Worm (Caenorhabditis elegans) whole organism, young adult: ENCODE results near the gene mrpl-42.

Experiments
- B0019.2 ChIP-seq: fragments of 200-800 bp; sonication (Bioruptor generic); conservative IDR thresholded peaks from 2 replicates; pipeline ENCODE4 v1.3.6; 2022; ENCODE audit warnings: missing genetic modification reagents, missing genetic modification characterization, missing compliant biosample characterization
- B0035.1 ChIP-seq: sonication (generic microtip); optimal IDR thresholded peaks from 2 replicates; lab custom pipeline; 2016; ENCODE audit warnings: missing genetic modification characterization, mild to moderate bottlenecking, missing compliant biosample characterization, missing genotype, missing genetic modification reagents
- B0261.1 ChIP-seq: sonication (generic microtip); optimal IDR thresholded peaks from 2 replicates; lab custom pipeline; 2016; ENCODE audit warnings: mild to moderate bottlenecking, missing genetic modification characterization, moderate library complexity, missing compliant biosample characterization
- C06A6.2 ChIP-seq: fragments of 200-800 bp; sonication (Bioruptor generic); conservative IDR thresholded peaks from 2 replicates; pipeline ENCODE4 v1.3.6; 2022; ENCODE audit warnings: missing genetic modification characterization, missing compliant biosample characterization
- F10E7.11 ChIP-seq: sonication (generic microtip); optimal IDR thresholded peaks from 2 replicates; lab custom pipeline; 2017; ENCODE audit warnings: mild to moderate bottlenecking, missing genetic modification characterization, moderate library complexity, missing compliant biosample characterization
- F33H1.4 ChIP-seq: fragments of 200-800 bp; sonication (Bioruptor generic); IDR thresholded peaks from 2 replicates; pipeline ENCODE4 v1.3.6; 2022; ENCODE audit warnings: missing genetic modification reagents, missing genetic modification characterization, missing compliant biosample characterization
- F37B4.10 ChIP-seq: fragments of 200-800 bp; sonication (Bioruptor generic); IDR thresholded peaks from 2 replicates; pipeline ENCODE4 v1.3.6; 2022; ENCODE audit warnings: missing genetic modification characterization, missing compliant biosample characterization
- F55B11.4 ChIP-seq: sonication (generic microtip); optimal IDR thresholded peaks from 2 replicates; lab custom pipeline; 2016; ENCODE audit warnings: missing compliant biosample characterization, missing genetic modification characterization, borderline replicate concordance; ENCODE audit not compliant: insufficient read depth
- F57A8.1 ChIP-seq: fragments of 200-800 bp; sonication (Bioruptor generic); optimal IDR thresholded peaks from 2 replicates; lab custom pipeline; 2018; ENCODE audit warnings: mild to moderate bottlenecking, missing genetic modification characterization, moderate library complexity, missing compliant biosample characterization
- F57C9.4 ChIP-seq: sonication (generic microtip); optimal IDR thresholded peaks from 2 replicates; lab custom pipeline; 2017; ENCODE audit warnings: mild to moderate bottlenecking, missing genetic modification characterization, missing compliant biosample characterization
- K11D2.4 ChIP-seq: fragments of 200-800 bp; sonication (Bioruptor generic); IDR thresholded peaks from 2 replicates; pipeline ENCODE4 v1.3.6; 2022; ENCODE audit warnings: missing genetic modification reagents, missing genetic modification characterization, missing compliant biosample characterization
- Y53F4B.3 ChIP-seq: fragments of 200-800 bp; sonication (Bioruptor generic); IDR thresholded peaks from 2 replicates; pipeline ENCODE4 v1.3.6; 2022; ENCODE audit warnings: missing genetic modification reagents, missing genetic modification characterization, missing compliant biosample characterization
- Y95B8A.8 ChIP-seq: fragments of 200-800 bp; sonication (Bioruptor generic); IDR thresholded peaks from 2 replicates; pipeline ENCODE4 v1.3.6; 2022; ENCODE audit warnings: missing genetic modification reagents, missing genetic modification characterization, missing compliant biosample characterization
- ZK185.1 ChIP-seq: sonication (generic microtip); optimal IDR thresholded peaks from 2 replicates; lab custom pipeline; 2016; ENCODE audit warnings: mild to moderate bottlenecking, missing genetic modification characterization, missing compliant biosample characterization; ENCODE audit not compliant: poor library complexity, severe bottlenecking
- ama-1 ChIP-seq, 3 experiments: fragments of 150-350 bp in 1 of 3; sonication (generic microtip) in 2 of 3; optimal IDR thresholded peaks; 2 replicates each; lab custom pipeline; 2014 to 2018; ENCODE audit warnings: missing biosample characterization in 2 of 3, missing genetic modification characterization in 2 of 3, missing genetic modification reagents in 2 of 3
- atf-7 ChIP-seq: sonication (generic microtip); optimal IDR thresholded peaks from 2 replicates; lab custom pipeline; 2017; ENCODE audit warnings: mild to moderate bottlenecking, missing genetic modification characterization, missing compliant biosample characterization
- athp-1 ChIP-seq: sonication (generic microtip); optimal IDR thresholded peaks from 2 replicates; lab custom pipeline; 2017; ENCODE audit warnings: mild to moderate bottlenecking, missing genetic modification characterization, missing compliant biosample characterization
- attf-3 ChIP-seq: fragments of 200-800 bp; sonication (Bioruptor generic); conservative IDR thresholded peaks from 2 replicates; pipeline ENCODE4 v1.3.6; 2022; ENCODE audit warnings: missing genetic modification reagents, missing genetic modification characterization, missing compliant biosample characterization
- attf-5 ChIP-seq: fragments of 200-800 bp; sonication (Bioruptor generic); optimal IDR thresholded peaks from 2 replicates; lab custom pipeline; 2018; ENCODE audit warnings: mild to moderate bottlenecking, missing genetic modification characterization, missing compliant biosample characterization
- bed-1 ChIP-seq: fragments of 200-800 bp; sonication (Bioruptor generic); IDR thresholded peaks from 2 replicates; pipeline ENCODE4 v1.3.6; 2022; ENCODE audit warnings: missing genetic modification reagents, missing genetic modification characterization, missing compliant biosample characterization
- cebp-1 ChIP-seq, 2 experiments: fragments of 200-800 bp in 1 of 2; sonication (Bioruptor generic) in 1 of 2; sonication (generic microtip) in 1 of 2; IDR thresholded peaks in 1 of 2; optimal IDR thresholded peaks in 1 of 2; 2 replicates each; pipeline versions ENCODE4 v1.3.6 to Lab custom; 2017 to 2022; ENCODE audit warnings: missing compliant biosample characterization in 2 of 2, missing genetic modification characterization in 2 of 2, mild to moderate bottlenecking in 1 of 2, missing genetic modification reagents in 1 of 2, moderate library complexity in 1 of 2
- ceh-27 ChIP-seq: fragments of 200-800 bp; sonication (Bioruptor generic); optimal IDR thresholded peaks from 2 replicates; lab custom pipeline; 2018; ENCODE audit warnings: mild to moderate bottlenecking, missing genetic modification characterization, moderate library complexity, missing compliant biosample characterization
- ceh-91 ChIP-seq: fragments of 200-800 bp; sonication (Bioruptor generic); IDR thresholded peaks from 2 replicates; pipeline ENCODE4 v1.3.6; 2022; ENCODE audit warnings: missing genetic modification reagents, missing genetic modification characterization, missing compliant biosample characterization
- die-1 ChIP-seq: sonication (generic microtip); optimal IDR thresholded peaks from 2 replicates; lab custom pipeline; 2016; ENCODE audit warnings: missing genotype, mild to moderate bottlenecking, missing genetic modification characterization, missing compliant biosample characterization
- dox-1 ChIP-seq: fragments of 200-800 bp; sonication (Bioruptor generic); IDR thresholded peaks from 2 replicates; pipeline ENCODE4 v1.3.6; 2022; ENCODE audit warnings: missing genetic modification reagents, missing genetic modification characterization, missing compliant biosample characterization
- egrh-3 ChIP-seq: fragments of 200-800 bp; sonication (Bioruptor generic); IDR thresholded peaks from 2 replicates; pipeline ENCODE4 v1.3.6; 2022; ENCODE audit warnings: missing genetic modification reagents, missing genetic modification characterization, missing compliant biosample characterization
- him-1 ChIP-seq: sonication (generic microtip); optimal IDR thresholded peaks from 2 replicates; lab custom pipeline; 2016; ENCODE audit warnings: missing genotype, missing genetic modification reagents, missing genetic modification characterization, missing compliant biosample characterization
- hlh-26 ChIP-seq: fragments of 200-800 bp; sonication (Bioruptor generic); conservative IDR thresholded peaks from 2 replicates; pipeline ENCODE4 v1.3.6; 2022; ENCODE audit warnings: missing genetic modification reagents, missing genetic modification characterization, missing compliant biosample characterization
- lag-1 ChIP-seq: fragments of 200-800 bp; sonication (Bioruptor generic); IDR thresholded peaks from 2 replicates; pipeline ENCODE4 v1.3.6; 2022; ENCODE audit warnings: missing genetic modification reagents, missing genetic modification characterization, missing compliant biosample characterization
- lin-26 ChIP-seq: fragments of 200-800 bp; sonication (Bioruptor generic); IDR thresholded peaks from 2 replicates; pipeline ENCODE4 v1.3.6; 2022; ENCODE audit warnings: missing genetic modification reagents, missing genetic modification characterization, missing compliant biosample characterization
- lir-1 ChIP-seq: fragments of 200-800 bp; sonication (Bioruptor generic); conservative IDR thresholded peaks from 2 replicates; pipeline ENCODE4 v1.3.6; 2022; ENCODE audit warnings: missing genetic modification reagents, missing genetic modification characterization, missing compliant biosample characterization
- madf-3 ChIP-seq: fragments of 200-800 bp; sonication (Bioruptor generic); IDR thresholded peaks from 2 replicates; pipeline ENCODE4 v1.3.6; 2022; ENCODE audit warnings: missing genetic modification reagents, missing genetic modification characterization, missing compliant biosample characterization
- madf-6 ChIP-seq: fragments of 200-800 bp; sonication (Bioruptor generic); IDR thresholded peaks from 2 replicates; pipeline ENCODE4 v1.3.6; 2022; ENCODE audit warnings: missing genetic modification reagents, missing genetic modification characterization, missing compliant biosample characterization
- mes-4 ChIP-seq: sonication (generic microtip); optimal IDR thresholded peaks from 2 replicates; lab custom pipeline; 2016; ENCODE audit warnings: missing genotype, missing genetic modification characterization, missing compliant biosample characterization
- mxl-1 ChIP-seq: sonication (generic microtip); optimal IDR thresholded peaks from 2 replicates; lab custom pipeline; 2016; ENCODE audit warnings: missing genetic modification characterization, missing compliant biosample characterization
- nhr-27 ChIP-seq: fragments of 200-800 bp; sonication (Bioruptor generic); optimal IDR thresholded peaks from 2 replicates; lab custom pipeline; 2018; ENCODE audit warnings: mild to moderate bottlenecking, missing genetic modification characterization, moderate library complexity, missing compliant biosample characterization
- nhr-90 ChIP-seq: sonication (generic microtip); optimal IDR thresholded peaks from 2 replicates; lab custom pipeline; 2016; ENCODE audit warnings: missing genotype, mild to moderate bottlenecking, missing genetic modification characterization, missing compliant biosample characterization
- pbrm-1 ChIP-seq: fragments of 200-800 bp; sonication (Bioruptor generic); IDR thresholded peaks from 2 replicates; pipeline ENCODE4 v1.3.6; 2022; ENCODE audit warnings: missing genetic modification reagents, missing genetic modification characterization, missing compliant biosample characterization
- pha-4 ChIP-seq: fragments of 150-350 bp; sonication (generic microtip); optimal IDR thresholded peaks from 2 replicates; lab custom pipeline; 2014; ENCODE audit warnings: missing biosample characterization, missing genetic modification reagents, missing genetic modification characterization
- rec-8 ChIP-seq, 2 experiments: sonication (generic microtip); optimal IDR thresholded peaks; 2 replicates each; lab custom pipeline; 2016; ENCODE audit warnings: mild to moderate bottlenecking in 2 of 2, missing genetic modification characterization in 2 of 2, missing genetic modification reagents in 2 of 2, missing genotype in 2 of 2, missing biosample characterization in 1 of 2, missing compliant biosample characterization in 1 of 2, moderate library complexity in 1 of 2
- snpc-1.1 ChIP-seq: sonication (generic microtip); optimal IDR thresholded peaks from 2 replicates; lab custom pipeline; 2017; ENCODE audit warnings: missing genetic modification characterization, mild to moderate bottlenecking, missing compliant biosample characterization, antibody characterized with exemption, moderate library complexity, missing genotype, missing genetic modification reagents; ENCODE audit not compliant: insufficient read depth
- somi-1 ChIP-seq: fragments of 200-800 bp; sonication (Bioruptor generic); optimal IDR thresholded peaks from 2 replicates; lab custom pipeline; 2018; ENCODE audit warnings: mild to moderate bottlenecking, missing genetic modification characterization, missing compliant biosample characterization
- xnd-1 ChIP-seq: sonication (generic microtip); optimal IDR thresholded peaks from 2 replicates; lab custom pipeline; 2016; ENCODE audit warnings: missing genotype, missing genetic modification reagents, missing genetic modification characterization, missing compliant biosample characterization
- ztf-22 ChIP-seq: fragments of 200-800 bp; sonication (Bioruptor generic); optimal IDR thresholded peaks from 2 replicates; lab custom pipeline; 2018; ENCODE audit warnings: mild to moderate bottlenecking, missing genetic modification characterization, moderate library complexity, missing compliant biosample characterization
- ztf-28 ChIP-seq: fragments of 200-800 bp; sonication (Bioruptor generic); IDR thresholded peaks from 2 replicates; pipeline ENCODE4 v1.3.6; 2022; ENCODE audit warnings: missing genetic modification reagents, missing genetic modification characterization, missing compliant biosample characterization
- ztf-3 ChIP-seq: fragments of 200-800 bp; sonication (Bioruptor generic); optimal IDR thresholded peaks from 2 replicates; lab custom pipeline; 2018; ENCODE audit warnings: mild to moderate bottlenecking, missing genetic modification characterization, missing compliant biosample characterization
- ztf-6 ChIP-seq: fragments of 200-800 bp; sonication (Bioruptor generic); IDR thresholded peaks from 2 replicates; pipeline ENCODE4 v1.3.6; 2022; ENCODE audit warnings: missing genetic modification reagents, missing genetic modification characterization, missing compliant biosample characterization

Gene mrpl-42

ce11 chrIV:9074244-9074723 lies 20.0 kb downstream of the mrpl-42 start, which contains the start of gene mppb-1 (continued):
- TF ChIP-seq die-1 (tag; lab: Kevin White, UChicago), result no peak
- no peak for TF ChIP-seq F57A8.1 (GFP tag; lab: Kevin White, UChicago)
- peak; percentile 82 for TF ChIP-seq lir-1 (GFP tag; lab: Robert Waterston, UW)
- no peak for TF ChIP-seq C06A6.2 (GFP tag; lab: Robert Waterston, UW)
- peak; percentile 80 for TF ChIP-seq cebp-1 (GFP tag; IDR thresholded peaks at IDR 0.05; lab: Robert Waterston, UW)
- TF ChIP-seq cebp-1 (tag; optimal IDR thresholded peaks at IDR 0.05; lab: Kevin White, UChicago), result peak; percentile 89
- TF ChIP-seq pbrm-1 (GFP tag; lab: Robert Waterston, UW), result peak; percentile 64
- TF ChIP-seq mes-4 (tag; lab: Kevin White, UChicago), result no peak
- TF ChIP-seq madf-3 (GFP tag; lab: Robert Waterston, UW), result 0 out of 2 replicates have a peak, but pooled peaks have one; percentile 60
- TF ChIP-seq F55B11.4 (tag; lab: Kevin White, UChicago), result no peak
- no peak for TF ChIP-seq lin-26 (GFP tag; lab: Robert Waterston, UW)
- TF ChIP-seq F57C9.4, result no peak
- peak; percentile 51; the same call in 1 of the 2 replicates for TF ChIP-seq madf-6
- no peak for TF ChIP-seq somi-1 (GFP tag; lab: Kevin White, UChicago)
- TF ChIP-seq Y95B8A.8 (GFP tag; lab: Robert Waterston, UW), result no peak
- TF ChIP-seq ceh-91 (GFP tag; lab: Robert Waterston, UW), result 0 out of 2 replicates have a peak, but pooled peaks have one; percentile 30
- no peak for TF ChIP-seq ztf-3 (GFP tag; lab: Kevin White, UChicago)
- peak; percentile 14 for TF ChIP-seq athp-1 (tag; lab: Kevin White, UChicago)
- no peak for TF ChIP-seq ama-1 (optimal IDR thresholded peaks at IDR 0.05; lab: Kevin White, UChicago)
- no peak for TF ChIP-seq ama-1 (GFP tag; optimal IDR thresholded peaks at IDR 0.05; lab: Kevin White, UChicago)
- no peak for TF ChIP-seq him-1 (tag; lab: Kevin White, UChicago)
- TF ChIP-seq pha-4 (tag; lab: Kevin White, UChicago), result no peak
- peak; percentile 60 for TF ChIP-seq rec-8 (tag; optimal IDR thresholded peaks at IDR 0.05; lab: Kevin White, UChicago)
- TF ChIP-seq F10E7.11 (tag; lab: Kevin White, UChicago), result no peak
- TF ChIP-seq Y53F4B.3, result no peak
- peak; percentile 96 for TF ChIP-seq ZK185.1 (tag; lab: Kevin White, UChicago)
- no peak for TF ChIP-seq xnd-1 (tag; lab: Kevin White, UChicago)
- TF ChIP-seq snpc-1.1, result no peak
- TF ChIP-seq F33H1.4 (GFP tag; lab: Robert Waterston, UW), result peak; percentile 58
- no peak for TF ChIP-seq hlh-26 (GFP tag; lab: Robert Waterston, UW)
- TF ChIP-seq atf-7 (tag; lab: Kevin White, UChicago), result peak; percentile 28
- TF ChIP-seq ceh-27 (GFP tag; lab: Kevin White, UChicago), result peak; percentile 84
- peak; percentile 40 for TF ChIP-seq attf-5 (GFP tag; lab: Kevin White, UChicago)
- TF ChIP-seq egrh-3 (GFP tag; lab: Robert Waterston, UW), result no peak
- no peak for TF ChIP-seq nhr-27 (tag; lab: Kevin White, UChicago)
- TF ChIP-seq lag-1 (GFP tag; lab: Robert Waterston, UW), result no peak
- peak; percentile 20 for TF ChIP-seq B0261.1
- 0 out of 2 replicates have a peak, but pooled peaks have one; percentile 38 for TF ChIP-seq B0019.2 (GFP tag; lab: Robert Waterston, UW)
- 0 out of 2 replicates have a peak, but pooled peaks have one; percentile 21 for TF ChIP-seq bed-1 (GFP tag; lab: Robert Waterston, UW)
- no peak for TF ChIP-seq F37B4.10 (GFP tag; lab: Robert Waterston, UW)
- TF ChIP-seq ztf-22 (GFP tag; lab: Kevin White, UChicago), result no peak
- peak; percentile 74 for TF ChIP-seq dox-1 (GFP tag; lab: Robert Waterston, UW)
- peak; percentile 67 for TF ChIP-seq K11D2.4 (GFP tag; lab: Robert Waterston, UW)
- peak; percentile 89 for TF ChIP-seq ztf-28 (GFP tag; lab: Robert Waterston, UW)
- TF ChIP-seq mxl-1, result no peak
- TF ChIP-seq B0035.1 (tag; lab: Kevin White, UChicago), result no peak
- TF ChIP-seq nhr-90 (tag; lab: Kevin White, UChicago), result no peak
- peak; percentile 41; the same call in 1 of the 2 replicates for TF ChIP-seq ztf-6 (GFP tag; lab: Robert Waterston, UW)
- TF ChIP-seq attf-3 (GFP tag; lab: Robert Waterston, UW), result peak; percentile 75
